Worm (Caenorhabditis elegans): Measurements from ENCODE around the gene T07F8.1.

T07F8.1 gene

ce11 chrII:7147550-7147949 is 649 bp upstream of the T07F8.1 start (continued):
- TF ChIP-seq tlp-1 (tag; optimal IDR thresholded peaks at IDR 0.05) (no peak), egl-27 (tag; optimal IDR thresholded peaks at IDR 0.05) (no peak), efl-1 (optimal IDR thresholded peaks at IDR 0.05) (peak; percentile 74 to 93), efl-1 (GFP tag; optimal IDR thresholded peaks at IDR 0.05 in 1 of 2) (peak; percentile 75 to 93), ztf-11 (tag; optimal IDR thresholded peaks at IDR 0.05) (no peak), irx-1 (tag; optimal IDR thresholded peaks at IDR 0.05) (peak; percentile 11), mef-2 (tag; optimal IDR thresholded peaks at IDR 0.05) (no peak), isw-1 (GFP tag; IDR thresholded peaks at IDR 0.05) (no peak), hpl-2 (GFP tag; optimal IDR thresholded peaks at IDR 0.05) (peak; percentile 82), F16B12.6 (tag; optimal IDR thresholded peaks at IDR 0.05) (peak; percentile 62), ztf-4 (tag; optimal IDR thresholded peaks at IDR 0.05) (no peak), sup-37 (GFP tag; optimal IDR thresholded peaks at IDR 0.05) (no peak), sox-4 (tag; optimal IDR thresholded peaks at IDR 0.05) (no peak), nhr-71 (tag; optimal IDR thresholded peaks at IDR 0.05) (peak; percentile 63), ceh-88 (GFP tag; IDR thresholded peaks at IDR 0.05) (no peak), snpc-4 (tag; optimal IDR thresholded peaks at IDR 0.05) (peak; percentile 14), tbx-2 (tag; optimal IDR thresholded peaks at IDR 0.05) (no peak), swsn-7 (tag; optimal IDR thresholded peaks at IDR 0.05) (peak; percentile 23), nhr-19 (GFP tag; conservative IDR thresholded peaks at IDR 0.05) (peak; percentile 30; the same call in 1 of the 2 replicates), lir-3 (tag; optimal IDR thresholded peaks at IDR 0.05; ENCODE audit: poor library complexity) (no peak), lin-35 (GFP tag; optimal IDR thresholded peaks at IDR 0.05) (peak in 1 of 2 experiments; percentile 82), ceh-63 (GFP tag; optimal IDR thresholded peaks at IDR 0.05) (no peak), ama-1 (optimal IDR thresholded peaks at IDR 0.05) (no peak), lsy-2 (tag; optimal IDR thresholded peaks at IDR 0.05) (peak; percentile 75 to 86), ces-1 (GFP tag; optimal IDR thresholded peaks at IDR 0.05) (no peak), nhr-90 (tag; optimal IDR thresholded peaks at IDR 0.05; ENCODE audit: poor library complexity) (no peak), egl-13 (tag; optimal IDR thresholded peaks at IDR 0.05) (peak; percentile 5), lin-14 (GFP tag; optimal IDR thresholded peaks at IDR 0.05) (peak; percentile 50), pag-3 (tag; optimal IDR thresholded peaks at IDR 0.05; ENCODE audit: borderline replicate concordance, insufficient read depth) (no peak), lin-15B (tag; optimal IDR thresholded peaks at IDR 0.05) (peak; percentile 5)

ce11 chrII:7151969-7152631 is 3.9 kb downstream of the T07F8.1 start, which contains the start of gene fust-1:
Gene fust-1, plus strand, starts transcription at chrII:7152581.
- TF ChIP-seq nhr-12 (tag; optimal IDR thresholded peaks at IDR 0.05): no peak
- peak in 1 of 2 experiments; percentile 24 for TF ChIP-seq egl-27 (tag; optimal IDR thresholded peaks at IDR 0.05)
- peak; percentile 93 for TF ChIP-seq ztf-4 (tag; optimal IDR thresholded peaks at IDR 0.05)
- TF ChIP-seq mab-9 (GFP tag; IDR thresholded peaks at IDR 0.05): peak; percentile 94
- TF ChIP-seq efl-1 (optimal IDR thresholded peaks at IDR 0.05): peak; percentile 94 to 96
- TF ChIP-seq efl-1 (GFP tag; optimal IDR thresholded peaks at IDR 0.05 in 1 of 2): peak; percentile 86 to 99
- TF ChIP-seq skn-1 (tag; optimal IDR thresholded peaks at IDR 0.05): peak; percentile 98
- TF ChIP-seq C16A3.4 (tag; optimal IDR thresholded peaks at IDR 0.05): peak; percentile 96
- peak; percentile 87 for TF ChIP-seq fos-1 (tag; optimal IDR thresholded peaks at IDR 0.05)
- TF ChIP-seq ceh-63 (GFP tag; optimal IDR thresholded peaks at IDR 0.05): peak; percentile 48
- TF ChIP-seq lin-15B (tag; optimal IDR thresholded peaks at IDR 0.05): peak; percentile 90
- peak; percentile 98 for TF ChIP-seq nhr-47 (tag; optimal IDR thresholded peaks at IDR 0.05)
- peak; percentile 97 for TF ChIP-seq nhr-19 (GFP tag; conservative IDR thresholded peaks at IDR 0.05)
- peak; percentile 97 for TF ChIP-seq tbx-2 (tag; optimal IDR thresholded peaks at IDR 0.05)
- peak; percentile 72 for TF ChIP-seq vab-15 (tag; optimal IDR thresholded peaks at IDR 0.05)
- peak; percentile 86 for TF ChIP-seq lir-3 (tag; optimal IDR thresholded peaks at IDR 0.05; ENCODE audit: poor library complexity)
- peak; percentile 79 for TF ChIP-seq nhr-237 (tag; optimal IDR thresholded peaks at IDR 0.05)
- peak; percentile 97 for TF ChIP-seq rnt-1 (tag; optimal IDR thresholded peaks at IDR 0.05)
- TF ChIP-seq unc-30 (tag; optimal IDR thresholded peaks at IDR 0.05): no peak
- TF ChIP-seq nhr-76 (tag; optimal IDR thresholded peaks at IDR 0.05): no peak
- TF ChIP-seq unc-130 (tag; optimal IDR thresholded peaks at IDR 0.05): peak; percentile 98
- TF ChIP-seq tlp-1 (tag; optimal IDR thresholded peaks at IDR 0.05): no peak
- TF ChIP-seq zag-1 (tag; optimal IDR thresholded peaks at IDR 0.05): peak; percentile 41
- peak; percentile 86 to 91 (median 88) for TF ChIP-seq dpl-1 (GFP tag; optimal IDR thresholded peaks at IDR 0.05)
- peak; percentile 98 to 99 (median 98) for TF ChIP-seq ceh-82 (tag; optimal IDR thresholded peaks at IDR 0.05)
- TF ChIP-seq C04F5.9 (tag; optimal IDR thresholded peaks at IDR 0.05): peak; percentile 93
- peak; percentile 93 for TF ChIP-seq sox-4 (tag; optimal IDR thresholded peaks at IDR 0.05)
- peak; percentile 75 for TF ChIP-seq pag-3 (tag; optimal IDR thresholded peaks at IDR 0.05; ENCODE audit: borderline replicate concordance, insufficient read depth)
- TF ChIP-seq unc-98 (GFP tag; IDR thresholded peaks at IDR 0.05): peak; percentile 83
- TF ChIP-seq sup-37 (GFP tag; optimal IDR thresholded peaks at IDR 0.05): peak; percentile 90
- TF ChIP-seq nhr-28 (tag; optimal IDR thresholded peaks at IDR 0.05): peak; percentile 4
- peak; percentile 95 for TF ChIP-seq nhr-77 (tag; optimal IDR thresholded peaks at IDR 0.05)

All from whole organism, L1 larva.